Worm (Caenorhabditis elegans) whole organism, L4/young adult: ENCODE results near the gene Y38E10A.17.

Experiments used
- W03F9.2 ChIP-seq: fragments of 150-350 bp; optimal IDR thresholded peaks from 2 replicates; lab custom pipeline; 2014; ENCODE audit warnings: missing biosample characterization, missing genetic modification characterization
- dao-5 ChIP-seq: sonication (generic microtip); optimal IDR thresholded peaks from 2 replicates; lab custom pipeline; 2016; ENCODE audit warnings: missing genotype, missing genetic modification characterization, moderate library complexity, missing compliant biosample characterization
- him-1 ChIP-seq: sonication (generic microtip); optimal IDR thresholded peaks from 2 replicates; lab custom pipeline; 2016; ENCODE audit warnings: missing genotype, missing genetic modification reagents, missing genetic modification characterization, missing compliant biosample characterization

ce11 chrII:12615413-12615812, 19.2 kb downstream of the Y38E10A.17 start:
- TF ChIP-seq W03F9.2 (tag; lab: Kevin White, UChicago) (no peak), him-1 (tag; lab: Kevin White, UChicago) (no peak), dao-5 (tag; lab: Kevin White, UChicago) (no peak)
